Worm (Caenorhabditis elegans) whole organism, L1 larva: ENCODE measurements around the gene che-2.

Experiments
- C04F5.9 ChIP-seq: sonication (generic microtip); optimal IDR thresholded peaks from 2 replicates; lab custom pipeline; 2016; ENCODE audit warnings: missing genetic modification characterization, missing compliant biosample characterization
- C16A3.4 ChIP-seq: fragments of 150-350 bp; optimal IDR thresholded peaks from 2 replicates; lab custom pipeline; 2014; ENCODE audit warnings: missing biosample characterization, missing genetic modification characterization
- C34B4.2 ChIP-seq: sonication (generic microtip); optimal IDR thresholded peaks from 2 replicates; lab custom pipeline; 2017; ENCODE audit warnings: mild to moderate bottlenecking, missing genetic modification characterization, missing compliant biosample characterization
- F16B12.6 ChIP-seq: fragments of 150-350 bp; optimal IDR thresholded peaks from 2 replicates; lab custom pipeline; 2014; ENCODE audit warnings: missing biosample characterization, missing genetic modification characterization
- alr-1 ChIP-seq: fragments of 200-800 bp; sonication (Bioruptor generic); optimal IDR thresholded peaks from 2 replicates; lab custom pipeline; 2018; ENCODE audit warnings: borderline replicate concordance, mild to moderate bottlenecking, missing genetic modification characterization, missing compliant biosample characterization
- ama-1 ChIP-seq: fragments of 150-350 bp; optimal IDR thresholded peaks from 2 replicates; lab custom pipeline; 2014
- blmp-1 ChIP-seq: fragments of 150-350 bp; optimal IDR thresholded peaks from 2 replicates; lab custom pipeline; 2014; ENCODE audit warnings: missing biosample characterization, missing genetic modification characterization
- ceh-63 ChIP-seq: fragments of 200-800 bp; sonication (Bioruptor generic); optimal IDR thresholded peaks from 2 replicates; lab custom pipeline; 2018; ENCODE audit warnings: mild to moderate bottlenecking, missing genetic modification characterization, missing compliant biosample characterization
- ceh-90 ChIP-seq: sonication (generic microtip); optimal IDR thresholded peaks from 2 replicates; lab custom pipeline; 2016; ENCODE audit warnings: missing genetic modification characterization, missing compliant biosample characterization
- dpl-1 ChIP-seq, 3 experiments: fragments of 150-350 bp in 2 of 3; sonication (generic microtip) in 1 of 3; optimal IDR thresholded peaks; 2 replicates each; lab custom pipeline; 2014 to 2017; ENCODE audit warnings: missing biosample characterization in 3 of 3, missing genetic modification characterization in 3 of 3, missing genetic modification reagents in 3 of 3
- efl-3 ChIP-seq: fragments of 200-800 bp; sonication (Bioruptor generic); optimal IDR thresholded peaks from 2 replicates; lab custom pipeline; 2018; ENCODE audit warnings: mild to moderate bottlenecking, missing genetic modification characterization, missing compliant biosample characterization
- egl-13 ChIP-seq: sonication (generic microtip); optimal IDR thresholded peaks from 2 replicates; lab custom pipeline; 2016; ENCODE audit warnings: missing genotype, missing genetic modification reagents, missing genetic modification characterization, missing compliant biosample characterization
- egl-27 ChIP-seq, 2 experiments: fragments of 150-350 bp in 1 of 2; sonication (generic microtip); optimal IDR thresholded peaks; 3 replicates each; lab custom pipeline; 2017 to 2018; ENCODE audit warnings: missing biosample characterization in 2 of 2, missing genetic modification characterization in 2 of 2, missing genetic modification reagents in 2 of 2
- elt-2 ChIP-seq: sonication (generic microtip); optimal IDR thresholded peaks from 2 replicates; lab custom pipeline; 2016; ENCODE audit warnings: missing genetic modification characterization, mild to moderate bottlenecking, inconsistent platforms, missing compliant biosample characterization, missing genetic modification reagents
- ets-5 ChIP-seq: fragments of 200-800 bp; sonication (Bioruptor generic); IDR thresholded peaks from 2 replicates; pipeline ENCODE4 v1.3.6; 2022; ENCODE audit warnings: missing genetic modification characterization, missing compliant biosample characterization
- fkh-8 ChIP-seq: sonication (generic microtip); optimal IDR thresholded peaks from 2 replicates; lab custom pipeline; 2016; ENCODE audit warnings: mild to moderate bottlenecking, missing genetic modification characterization, missing compliant biosample characterization
- hlh-4 ChIP-seq: sonication (generic microtip); optimal IDR thresholded peaks from 2 replicates; lab custom pipeline; 2016; ENCODE audit warnings: mild to moderate bottlenecking, missing genetic modification characterization, missing compliant biosample characterization
- irx-1 ChIP-seq: sonication (generic microtip); optimal IDR thresholded peaks from 2 replicates; lab custom pipeline; 2016; ENCODE audit warnings: missing genetic modification characterization, missing compliant biosample characterization
- isw-1 ChIP-seq: fragments of 200-800 bp; sonication (Bioruptor generic); IDR thresholded peaks from 2 replicates; pipeline ENCODE4 v1.3.6; 2022; ENCODE audit warnings: missing genetic modification characterization, missing compliant biosample characterization
- jun-1 ChIP-seq: fragments of 150-350 bp; optimal IDR thresholded peaks from 2 replicates; lab custom pipeline; 2014; ENCODE audit warnings: missing biosample characterization, missing genetic modification reagents, missing genetic modification characterization
- lin-13 ChIP-seq: fragments of 150-350 bp; optimal IDR thresholded peaks from 2 replicates; lab custom pipeline; 2014; ENCODE audit warnings: missing biosample characterization, missing genetic modification reagents, missing genetic modification characterization
- lin-14 ChIP-seq: fragments of 200-800 bp; sonication (Bioruptor generic); optimal IDR thresholded peaks from 2 replicates; lab custom pipeline; 2018; ENCODE audit warnings: mild to moderate bottlenecking, missing genetic modification characterization, moderate library complexity, missing compliant biosample characterization
- lir-3 ChIP-seq: sonication (generic microtip); optimal IDR thresholded peaks from 2 replicates; lab custom pipeline; 2016; ENCODE audit warnings: mild to moderate bottlenecking, missing genetic modification characterization, moderate library complexity, missing compliant biosample characterization; ENCODE audit not compliant: poor library complexity
- mab-9 ChIP-seq: fragments of 200-800 bp; sonication (Bioruptor generic); IDR thresholded peaks from 2 replicates; pipeline ENCODE4 v1.3.6; 2022; ENCODE audit warnings: missing genetic modification reagents, missing genetic modification characterization, missing compliant biosample characterization
- mef-2 ChIP-seq: fragments of 150-350 bp; optimal IDR thresholded peaks from 2 replicates; lab custom pipeline; 2014; ENCODE audit warnings: missing biosample characterization, missing genetic modification characterization
- mep-1 ChIP-seq: fragments of 150-350 bp; optimal IDR thresholded peaks from 2 replicates; lab custom pipeline; 2014; ENCODE audit warnings: missing biosample characterization, missing genetic modification characterization
- nhr-11 ChIP-seq: fragments of 150-350 bp; optimal IDR thresholded peaks from 2 replicates; lab custom pipeline; 2014; ENCODE audit warnings: missing biosample characterization, missing genetic modification characterization
- nhr-12 ChIP-seq: sonication (generic microtip); optimal IDR thresholded peaks from 2 replicates; lab custom pipeline; 2017; ENCODE audit warnings: missing biosample characterization, missing genetic modification characterization
- nhr-19 ChIP-seq: fragments of 200-800 bp; sonication (Bioruptor generic); conservative IDR thresholded peaks from 2 replicates; pipeline ENCODE4 v1.3.6; 2022; ENCODE audit warnings: missing genetic modification characterization, missing compliant biosample characterization
- nhr-28 ChIP-seq: fragments of 150-350 bp; optimal IDR thresholded peaks from 2 replicates; lab custom pipeline; 2014; ENCODE audit warnings: missing biosample characterization, missing genetic modification characterization
- nhr-47 ChIP-seq: sonication (generic microtip); optimal IDR thresholded peaks from 2 replicates; lab custom pipeline; 2016; ENCODE audit warnings: mild to moderate bottlenecking, missing genetic modification characterization, moderate library complexity, missing compliant biosample characterization
- nhr-76 ChIP-seq: sonication (generic microtip); optimal IDR thresholded peaks from 2 replicates; lab custom pipeline; 2017; ENCODE audit warnings: missing biosample characterization, missing genetic modification characterization
- nhr-77 ChIP-seq: fragments of 150-350 bp; optimal IDR thresholded peaks from 2 replicates; lab custom pipeline; 2014; ENCODE audit warnings: missing biosample characterization, missing genetic modification characterization
- nhr-84 ChIP-seq: sonication (generic microtip); optimal IDR thresholded peaks from 2 replicates; lab custom pipeline; 2017; ENCODE audit warnings: missing biosample characterization, missing genetic modification characterization
- nhr-90 ChIP-seq: sonication (generic microtip); optimal IDR thresholded peaks from 2 replicates; lab custom pipeline; 2016; ENCODE audit warnings: mild to moderate bottlenecking, missing genetic modification characterization, missing compliant biosample characterization; ENCODE audit not compliant: poor library complexity
- pag-3 ChIP-seq: sonication (generic microtip); optimal IDR thresholded peaks from 2 replicates; lab custom pipeline; 2017; ENCODE audit warnings: missing genetic modification characterization, mild to moderate bottlenecking, missing compliant biosample characterization, antibody characterized with exemption, borderline replicate concordance; ENCODE audit not compliant: insufficient read depth
- pax-3 ChIP-seq: fragments of 200-800 bp; sonication (Bioruptor generic); optimal IDR thresholded peaks from 2 replicates; lab custom pipeline; 2018; ENCODE audit warnings: mild to moderate bottlenecking, missing genetic modification characterization, moderate library complexity, missing compliant biosample characterization
- rnt-1 ChIP-seq: sonication (generic microtip); optimal IDR thresholded peaks from 2 replicates; lab custom pipeline; 2016; ENCODE audit warnings: mild to moderate bottlenecking, missing genetic modification characterization, moderate library complexity, missing compliant biosample characterization
- snpc-4 ChIP-seq: fragments of 150-350 bp; optimal IDR thresholded peaks from 2 replicates; lab custom pipeline; 2014; ENCODE audit warnings: missing biosample characterization, missing genetic modification characterization
- snu-23 ChIP-seq: sonication (generic microtip); optimal IDR thresholded peaks from 2 replicates; lab custom pipeline; 2016; ENCODE audit warnings: missing genetic modification characterization, missing compliant biosample characterization
- swsn-7 ChIP-seq: sonication (generic microtip); optimal IDR thresholded peaks from 2 replicates; lab custom pipeline; 2016; ENCODE audit warnings: missing genetic modification characterization, missing compliant biosample characterization
- tbx-2 ChIP-seq: sonication (generic microtip); optimal IDR thresholded peaks from 2 replicates; lab custom pipeline; 2016; ENCODE audit warnings: missing genetic modification characterization, missing compliant biosample characterization
- tlp-1 ChIP-seq: fragments of 150-350 bp; optimal IDR thresholded peaks from 2 replicates; lab custom pipeline; 2014; ENCODE audit warnings: missing biosample characterization, missing genetic modification characterization
- unc-130 ChIP-seq: fragments of 150-350 bp; optimal IDR thresholded peaks from 2 replicates; lab custom pipeline; 2017; ENCODE audit warnings: missing biosample characterization, missing genetic modification characterization, inconsistent platforms
- unc-62 ChIP-seq: fragments of 150-350 bp; optimal IDR thresholded peaks from 2 replicates; lab custom pipeline; 2014; ENCODE audit warnings: missing biosample characterization, missing genetic modification reagents, missing genetic modification characterization
- unc-86 ChIP-seq: sonication (generic microtip); optimal IDR thresholded peaks from 2 replicates; lab custom pipeline; 2016; ENCODE audit warnings: missing genetic modification characterization, missing compliant biosample characterization
- xbp-1 ChIP-seq: sonication (generic microtip); optimal IDR thresholded peaks from 2 replicates; lab custom pipeline; 2016; ENCODE audit warnings: missing genetic modification characterization, missing compliant biosample characterization
- zip-4 ChIP-seq: fragments of 200-800 bp; sonication (Bioruptor generic); optimal IDR thresholded peaks from 2 replicates; lab custom pipeline; 2018; ENCODE audit warnings: mild to moderate bottlenecking, missing genetic modification characterization, moderate library complexity, missing compliant biosample characterization
- ztf-11 ChIP-seq, 2 experiments: sonication (generic microtip); optimal IDR thresholded peaks; 2 replicates each; lab custom pipeline; 2016 to 2017; ENCODE audit warnings: missing genetic modification characterization in 2 of 2, missing biosample characterization in 1 of 2, missing compliant biosample characterization in 1 of 2
- ztf-4 ChIP-seq: fragments of 150-350 bp; optimal IDR thresholded peaks from 2 replicates; lab custom pipeline; 2014; ENCODE audit warnings: missing biosample characterization, missing genetic modification characterization

che-2 gene

DNA sequence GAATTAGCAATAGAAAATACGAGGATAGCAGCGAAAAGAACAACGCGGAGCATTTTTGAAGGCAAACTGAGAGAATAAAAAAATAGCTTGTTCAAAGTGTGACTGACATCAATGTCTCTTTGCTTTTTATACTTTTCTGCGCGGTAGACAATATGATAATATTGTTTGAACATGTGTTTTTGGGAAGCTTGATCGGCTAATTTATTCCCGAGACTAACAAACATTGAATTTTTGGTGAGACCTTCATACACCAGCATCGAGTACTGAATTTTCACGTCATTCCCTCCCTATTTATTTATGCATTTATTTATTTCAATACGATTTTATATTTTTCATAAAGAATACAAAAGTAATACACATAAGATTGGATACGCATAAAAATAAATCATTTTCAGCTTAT, 49.7 kb downstream of the che-2 start, which contains the start of gene B0310.6:
B0310.6 (minus strand) TSS at position 101 of the 400 bp plus-strand sequence.
- TF ChIP-seq elt-2 (tag; lab: Kevin White, UChicago) (no peak), lin-13 (GFP tag; lab: Kevin White, UChicago) (no peak), xbp-1 (no peak), unc-86 (tag; lab: Kevin White, UChicago) (no peak)

DNA sequence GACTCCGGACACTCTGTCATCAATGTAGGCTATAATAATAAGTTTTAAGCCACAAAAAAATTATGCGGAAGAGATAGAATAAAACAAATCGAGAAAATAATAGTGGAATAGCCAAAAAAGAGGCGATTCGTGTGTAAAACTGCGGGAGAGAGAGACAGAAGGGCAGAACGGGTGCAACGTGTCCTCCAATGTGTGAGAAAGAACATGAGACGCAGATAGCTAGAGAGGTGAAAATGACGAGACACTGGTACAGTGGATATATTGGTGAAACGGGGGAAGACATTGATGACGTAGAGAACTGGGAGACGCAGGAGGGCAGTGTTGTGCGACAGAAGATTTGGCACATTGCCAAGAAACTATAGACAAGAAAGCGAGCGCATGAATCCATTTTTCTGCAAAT, 54.5 kb downstream of the che-2 start, which contains the start of gene F28C10.3:
F28C10.3 (minus strand) TSS at position 101 of the 400 bp plus-strand sequence.
- peak; percentile 82 for TF ChIP-seq rnt-1 (tag; lab: Kevin White, UChicago)
- TF ChIP-seq mep-1 (tag; lab: Kevin White, UChicago): peak; percentile 68
- peak; percentile 21 for TF ChIP-seq unc-130 (tag; lab: Kevin White, UChicago)
- peak; percentile 72 for TF ChIP-seq lin-13 (GFP tag; lab: Kevin White, UChicago)
- TF ChIP-seq pag-3: peak; percentile 61
- peak; percentile 89 for TF ChIP-seq nhr-47 (tag; lab: Kevin White, UChicago)
- no peak for TF ChIP-seq nhr-84 (tag; lab: Kevin White, UChicago)
- TF ChIP-seq fkh-8 (tag; lab: Kevin White, UChicago): peak; percentile 63
- peak; percentile 58; the same call in 1 of the 2 replicates for TF ChIP-seq mab-9
- TF ChIP-seq blmp-1: peak; percentile 80
- peak; percentile 63 for TF ChIP-seq C16A3.4 (tag; lab: Kevin White, UChicago)
- no peak for TF ChIP-seq nhr-12 (tag; lab: Kevin White, UChicago)
- TF ChIP-seq mef-2 (tag; lab: Kevin White, UChicago): peak; percentile 64
- TF ChIP-seq swsn-7: peak; percentile 77
- TF ChIP-seq tbx-2 (tag; lab: Kevin White, UChicago): peak; percentile 80
- TF ChIP-seq nhr-90 (tag; lab: Kevin White, UChicago): peak; percentile 79
- TF ChIP-seq irx-1 (tag; lab: Kevin White, UChicago): peak; percentile 64
- peak; percentile 19 to 80 for TF ChIP-seq egl-27 (tag; optimal IDR thresholded peaks at IDR 0.05; lab: Kevin White, UChicago)
- peak; percentile 32 for TF ChIP-seq zip-4
- TF ChIP-seq snpc-4 (tag; lab: Kevin White, UChicago): no peak
- peak; percentile 71 for TF ChIP-seq nhr-11
- peak; percentile 87 for TF ChIP-seq snu-23 (GFP tag; lab: Kevin White, UChicago)
- no peak for TF ChIP-seq efl-3
- TF ChIP-seq F16B12.6 (tag; lab: Kevin White, UChicago): peak; percentile 42
- no peak for TF ChIP-seq elt-2 (tag; lab: Kevin White, UChicago)
- peak; percentile 21 for TF ChIP-seq pax-3 (tag; lab: Kevin White, UChicago)
- peak; percentile 50 for TF ChIP-seq egl-13 (tag; lab: Kevin White, UChicago)
- TF ChIP-seq hlh-4 (tag; lab: Kevin White, UChicago): no peak
- TF ChIP-seq alr-1: no peak
- no peak for TF ChIP-seq ztf-11 (tag; optimal IDR thresholded peaks at IDR 0.05; lab: Kevin White, UChicago)
- TF ChIP-seq tlp-1 (tag; lab: Kevin White, UChicago): no peak
- peak; percentile 96 for TF ChIP-seq lin-14 (GFP tag; lab: Kevin White, UChicago)
- TF ChIP-seq ets-5 (GFP tag; lab: Robert Waterston, UW): no peak
- no peak for TF ChIP-seq ama-1
- peak; percentile 2 for TF ChIP-seq ztf-4 (tag; lab: Kevin White, UChicago)
- no peak for TF ChIP-seq unc-62 (GFP tag; lab: Kevin White, UChicago)
- peak; percentile 73 for TF ChIP-seq nhr-19 (GFP tag; lab: Robert Waterston, UW)
- no peak for TF ChIP-seq ceh-63 (GFP tag; lab: Kevin White, UChicago)
- no peak for TF ChIP-seq nhr-76 (tag; lab: Kevin White, UChicago)
- TF ChIP-seq C04F5.9 (tag; lab: Kevin White, UChicago): peak; percentile 35
- peak; percentile 88 for TF ChIP-seq xbp-1
- peak; percentile 43 for TF ChIP-seq lir-3 (tag; lab: Kevin White, UChicago)
- TF ChIP-seq dpl-1 (GFP tag; optimal IDR thresholded peaks at IDR 0.05; lab: Kevin White, UChicago): peak in 2 of 3 experiments; percentile 14 to 25
- peak; percentile 81 for TF ChIP-seq jun-1 (tag; lab: Kevin White, UChicago)
- no peak for TF ChIP-seq C34B4.2 (tag; lab: Kevin White, UChicago)
- TF ChIP-seq ceh-90 (tag; lab: Kevin White, UChicago): no peak
- no peak for TF ChIP-seq nhr-28 (tag; lab: Kevin White, UChicago)
- peak; percentile 42 for TF ChIP-seq nhr-77 (tag; lab: Kevin White, UChicago)
- peak; percentile 55 for TF ChIP-seq isw-1 (GFP tag; lab: Robert Waterston, UW)
